Fruit fly (Drosophila melanogaster) whole organism, embryonic: ENCODE measurements around the gene Lztr1.
A peak's percentile ranks its signal among the peaks of the same experiment; 100 is the strongest.

Experiments
- Ada2b ChIP-seq: fragments of 200-800 bp; sonication (Bioruptor generic); IDR thresholded peaks from 2 replicates; pipeline ENCODE4 v1.3.6; 2022; ENCODE audit warnings: missing biosample characterization, missing genetic modification characterization
- Aef1 ChIP-seq: fragments of 200-800 bp; sonication (Bioruptor generic); IDR thresholded peaks from 3 replicates; pipeline ENCODE4 v1.3.6; 2022; ENCODE audit warnings: missing biosample characterization, missing genetic modification characterization
- CG11398 ChIP-seq: fragments of 200-800 bp; sonication (Bioruptor generic); optimal IDR thresholded peaks from 2 replicates; lab custom pipeline; 2016; ENCODE audit warnings: missing biosample characterization, missing genetic modification characterization
- CG13894 ChIP-seq: fragments of 200-800 bp; sonication (Bioruptor generic); optimal IDR thresholded peaks from 3 replicates; lab custom pipeline; 2018; ENCODE audit warnings: missing biosample characterization, mild to moderate bottlenecking, missing genetic modification characterization, moderate library complexity
- CG15514 ChIP-seq: fragments of 200-800 bp; sonication (Bioruptor generic); optimal IDR thresholded peaks from 3 replicates; lab custom pipeline; 2017; ENCODE audit warnings: missing biosample characterization, missing genetic modification characterization, mild to moderate bottlenecking, moderate library complexity, missing genetic modification reagents
- CG16863 ChIP-seq: fragments of 200-800 bp; sonication (Bioruptor generic); optimal IDR thresholded peaks from 3 replicates; lab custom pipeline; 2016; ENCODE audit warnings: missing biosample characterization, missing genetic modification characterization
- CG1792 ChIP-seq: fragments of 200-800 bp; sonication (Bioruptor generic); optimal IDR thresholded peaks from 2 replicates; lab custom pipeline; 2016; ENCODE audit warnings: missing biosample characterization, missing genetic modification characterization
- CG1832 ChIP-seq: fragments of 200-800 bp; sonication (Bioruptor generic); optimal IDR thresholded peaks from 2 replicates; lab custom pipeline; 2017; ENCODE audit warnings: missing biosample characterization, mild to moderate bottlenecking, missing genetic modification characterization, inconsistent platforms
- CG30431 ChIP-seq: fragments of 200-800 bp; sonication (Bioruptor generic); optimal IDR thresholded peaks from 2 replicates; lab custom pipeline; 2017; ENCODE audit warnings: missing biosample characterization, missing genetic modification characterization
- CG3163 ChIP-seq: fragments of 200-800 bp; sonication (Bioruptor generic); optimal IDR thresholded peaks from 3 replicates; lab custom pipeline; 2016; ENCODE audit warnings: missing biosample characterization, missing genetic modification characterization
- CG32532 ChIP-seq: fragments of 200-800 bp; sonication (Bioruptor generic); IDR thresholded peaks from 2 replicates; pipeline ENCODE4 v1.3.6; 2022; ENCODE audit warnings: missing biosample characterization, missing genetic modification characterization
- CG32767 ChIP-seq: fragments of 200-800 bp; sonication (Bioruptor generic); IDR thresholded peaks from 2 replicates; pipeline ENCODE4 v1.3.6; 2022; ENCODE audit warnings: missing biosample characterization, missing genetic modification characterization
- CG33213 ChIP-seq: fragments of 200-800 bp; sonication (Bioruptor generic); optimal IDR thresholded peaks from 3 replicates; lab custom pipeline; 2016; ENCODE audit warnings: missing biosample characterization, missing genetic modification characterization
- CG34224 ChIP-seq: fragments of 200-800 bp; sonication (Bioruptor generic); IDR thresholded peaks from 3 replicates; pipeline ENCODE4 v1.3.6; 2022; ENCODE audit warnings: missing biosample characterization, missing genetic modification characterization; ENCODE audit not compliant: partially characterized antibody
- CG34376 ChIP-seq: fragments of 200-800 bp; sonication (Bioruptor generic); optimal IDR thresholded peaks from 2 replicates; lab custom pipeline; 2018; ENCODE audit warnings: missing biosample characterization, mild to moderate bottlenecking, missing genetic modification characterization
- CG7839 ChIP-seq: fragments of 200-800 bp; sonication (Bioruptor generic); optimal IDR thresholded peaks from 3 replicates; lab custom pipeline; 2018; ENCODE audit warnings: missing biosample characterization, mild to moderate bottlenecking, missing genetic modification characterization, moderate library complexity
- CG9932 ChIP-seq: fragments of 200-800 bp; sonication (Bioruptor generic); IDR thresholded peaks from 2 replicates; pipeline ENCODE4 v1.3.6; 2022; ENCODE audit warnings: missing biosample characterization, missing genetic modification characterization
- Dad ChIP-seq: fragments of 200-800 bp; sonication (Bioruptor generic); optimal IDR thresholded peaks from 3 replicates; lab custom pipeline; 2016; ENCODE audit warnings: missing biosample characterization, missing genetic modification characterization
- Doc3 ChIP-seq: fragments of 200-800 bp; sonication (Bioruptor generic); IDR thresholded peaks from 3 replicates; pipeline ENCODE4 v1.3.6; 2022; ENCODE audit warnings: missing biosample characterization, missing genetic modification characterization; ENCODE audit not compliant: partially characterized antibody
- E2f1 ChIP-seq: fragments of 200-800 bp; sonication (Bioruptor generic); IDR thresholded peaks from 2 replicates; pipeline ENCODE4 v1.3.6; 2022; ENCODE audit warnings: missing biosample characterization, missing genetic modification characterization
- Fer3 ChIP-seq: fragments of 200-800 bp; sonication (Bioruptor generic); optimal IDR thresholded peaks from 2 replicates; lab custom pipeline; 2018; ENCODE audit warnings: missing biosample characterization, mild to moderate bottlenecking, missing genetic modification characterization, moderate library complexity
- GATAe ChIP-seq: fragments of 200-800 bp; sonication (Bioruptor generic); conservative IDR thresholded peaks from 2 replicates; pipeline ENCODE4 v1.3.6; 2022; ENCODE audit warnings: missing biosample characterization, missing genetic modification characterization
- H15 ChIP-seq: fragments of 200-800 bp; sonication (Bioruptor generic); IDR thresholded peaks from 3 replicates; pipeline ENCODE4 v1.3.6; 2022; ENCODE audit warnings: missing biosample characterization, missing genetic modification characterization
- HLH54F ChIP-seq: fragments of 200-800 bp; sonication (Bioruptor generic); optimal IDR thresholded peaks from 3 replicates; lab custom pipeline; 2016; ENCODE audit warnings: missing biosample characterization, missing genetic modification characterization
- HmgZ ChIP-seq: fragments of 200-800 bp; sonication (Bioruptor generic); optimal IDR thresholded peaks from 2 replicates; lab custom pipeline; 2018; ENCODE audit warnings: missing biosample characterization, mild to moderate bottlenecking, missing genetic modification characterization
- Hr39 ChIP-seq: fragments of >200 bp; optimal IDR thresholded peaks from 2 replicates; lab custom pipeline; 2017
- Jarid2 ChIP-seq: fragments of 200-800 bp; sonication (Bioruptor generic); optimal IDR thresholded peaks from 3 replicates; lab custom pipeline; 2017; ENCODE audit warnings: mild to moderate bottlenecking, missing biosample characterization, missing genetic modification reagents, missing genetic modification characterization
- NFAT ChIP-seq: fragments of 200-800 bp; sonication (Bioruptor generic); IDR thresholded peaks from 2 replicates; pipeline ENCODE4 v1.3.6; 2022; ENCODE audit warnings: missing biosample characterization, missing genetic modification characterization
- Optix ChIP-seq: fragments of 200-800 bp; sonication (Bioruptor generic); IDR thresholded peaks from 3 replicates; pipeline ENCODE4 v1.3.6; 2022; ENCODE audit warnings: missing biosample characterization, missing genetic modification characterization
- Rfx ChIP-seq: fragments of 200-800 bp; sonication (Bioruptor generic); IDR thresholded peaks from 2 replicates; pipeline ENCODE4 v1.3.6; 2022; ENCODE audit warnings: missing biosample characterization, missing genetic modification characterization
- Sox102F ChIP-seq: fragments of 200-800 bp; sonication (Bioruptor generic); optimal IDR thresholded peaks from 2 replicates; lab custom pipeline; 2018; ENCODE audit warnings: missing biosample characterization, mild to moderate bottlenecking, missing genetic modification characterization, moderate library complexity
- Trl ChIP-seq, 3 experiments: fragments of >200 bp in 2 of 3; fragments of 200-800 bp in 1 of 3; sonication (Bioruptor generic) in 1 of 3; optimal IDR thresholded peaks; 2 replicates in 1 of 3; 3 replicates in 2 of 3; lab custom pipeline; 2016 to 2017; ENCODE audit warnings: missing biosample characterization in 1 of 3, missing genetic modification characterization in 1 of 3
- al ChIP-seq: fragments of 200-800 bp; sonication (Bioruptor generic); IDR thresholded peaks from 2 replicates; pipeline ENCODE4 v1.3.6; 2022; ENCODE audit warnings: missing biosample characterization, missing genetic modification characterization
- ase ChIP-seq: fragments of 200-800 bp; sonication (Bioruptor generic); IDR thresholded peaks from 3 replicates; pipeline ENCODE4 v1.3.6; 2022; ENCODE audit warnings: missing biosample characterization, missing genetic modification characterization
- chm ChIP-seq: fragments of 200-800 bp; sonication (Bioruptor generic); IDR thresholded peaks from 2 replicates; pipeline ENCODE4 v1.3.6; 2022; ENCODE audit warnings: missing biosample characterization, missing genetic modification characterization
- crol ChIP-seq: fragments of 200-800 bp; sonication (Bioruptor generic); IDR thresholded peaks from 2 replicates; pipeline ENCODE4 v1.3.6; 2022; ENCODE audit warnings: missing biosample characterization, missing genetic modification characterization
- crp ChIP-seq, 2 experiments: fragments of 200-800 bp; sonication (Bioruptor generic); optimal IDR thresholded peaks; 2 replicates in 1 of 2; 3 replicates in 1 of 2; lab custom pipeline; 2017; ENCODE audit warnings: missing biosample characterization in 2 of 2, missing genetic modification characterization in 2 of 2, mild to moderate bottlenecking in 1 of 2, moderate library complexity in 1 of 2
- fd3F ChIP-seq: fragments of 200-800 bp; sonication (Bioruptor generic); optimal IDR thresholded peaks from 2 replicates; lab custom pipeline; 2018; ENCODE audit warnings: missing biosample characterization, mild to moderate bottlenecking, missing genetic modification characterization, moderate library complexity
- ftz-f1 ChIP-seq: fragments of 200-800 bp; sonication (Bioruptor generic); optimal IDR thresholded peaks from 2 replicates; lab custom pipeline; 2016; ENCODE audit warnings: missing biosample characterization, missing genetic modification characterization
- gro ChIP-seq: fragments of 200-800 bp; sonication (Bioruptor generic); optimal IDR thresholded peaks from 2 replicates; lab custom pipeline; 2016; ENCODE audit warnings: missing biosample characterization, missing genetic modification characterization
- gsb-n ChIP-seq: fragments of 200-800 bp; sonication (Bioruptor generic); optimal IDR thresholded peaks from 3 replicates; lab custom pipeline; 2018; ENCODE audit warnings: missing biosample characterization, mild to moderate bottlenecking, missing genetic modification characterization
- ken ChIP-seq: fragments of 200-800 bp; sonication (Bioruptor generic); IDR thresholded peaks from 3 replicates; pipeline ENCODE4 v1.3.6; 2022; ENCODE audit warnings: missing biosample characterization, missing genetic modification characterization
- lab ChIP-seq: fragments of 200-800 bp; sonication (Bioruptor generic); optimal IDR thresholded peaks from 3 replicates; lab custom pipeline; 2017; ENCODE audit warnings: missing biosample characterization, missing genetic modification characterization, mild to moderate bottlenecking, moderate library complexity, missing genetic modification reagents
- lola ChIP-seq, 3 experiments: fragments of >200 bp in 2 of 3; fragments of 200-800 bp in 1 of 3; sonication (Bioruptor generic) in 1 of 3; optimal IDR thresholded peaks; 2 replicates each; lab custom pipeline; 2017 to 2019; ENCODE audit warnings: missing biosample characterization in 3 of 3, missing genetic modification characterization in 3 of 3, mild to moderate bottlenecking in 1 of 3, moderate library complexity in 1 of 3
- lov ChIP-seq, 2 experiments: fragments of 200-800 bp in 1 of 2; fragments of >200 bp in 1 of 2; sonication (Bioruptor generic) in 1 of 2; IDR thresholded peaks in 1 of 2; optimal IDR thresholded peaks in 1 of 2; 2 replicates in 1 of 2; 3 replicates in 1 of 2; pipeline versions ENCODE4 v1.3.6 to Lab custom; 2017 to 2022; ENCODE audit warnings: missing biosample characterization in 1 of 2, missing genetic modification characterization in 1 of 2
- mam ChIP-seq: fragments of 200-800 bp; sonication (Bioruptor generic); optimal IDR thresholded peaks from 3 replicates; lab custom pipeline; 2016; ENCODE audit warnings: missing biosample characterization, missing genetic modification characterization
- pros ChIP-seq: fragments of 200-800 bp; sonication (Bioruptor generic); optimal IDR thresholded peaks from 3 replicates; lab custom pipeline; 2019; ENCODE audit warnings: missing biosample characterization, mild to moderate bottlenecking, missing genetic modification characterization, moderate library complexity
- sqz ChIP-seq: fragments of 200-800 bp; sonication (Bioruptor generic); optimal IDR thresholded peaks from 3 replicates; lab custom pipeline; 2018; ENCODE audit warnings: missing biosample characterization, mild to moderate bottlenecking, missing genetic modification characterization

Gene Lztr1

DNA sequence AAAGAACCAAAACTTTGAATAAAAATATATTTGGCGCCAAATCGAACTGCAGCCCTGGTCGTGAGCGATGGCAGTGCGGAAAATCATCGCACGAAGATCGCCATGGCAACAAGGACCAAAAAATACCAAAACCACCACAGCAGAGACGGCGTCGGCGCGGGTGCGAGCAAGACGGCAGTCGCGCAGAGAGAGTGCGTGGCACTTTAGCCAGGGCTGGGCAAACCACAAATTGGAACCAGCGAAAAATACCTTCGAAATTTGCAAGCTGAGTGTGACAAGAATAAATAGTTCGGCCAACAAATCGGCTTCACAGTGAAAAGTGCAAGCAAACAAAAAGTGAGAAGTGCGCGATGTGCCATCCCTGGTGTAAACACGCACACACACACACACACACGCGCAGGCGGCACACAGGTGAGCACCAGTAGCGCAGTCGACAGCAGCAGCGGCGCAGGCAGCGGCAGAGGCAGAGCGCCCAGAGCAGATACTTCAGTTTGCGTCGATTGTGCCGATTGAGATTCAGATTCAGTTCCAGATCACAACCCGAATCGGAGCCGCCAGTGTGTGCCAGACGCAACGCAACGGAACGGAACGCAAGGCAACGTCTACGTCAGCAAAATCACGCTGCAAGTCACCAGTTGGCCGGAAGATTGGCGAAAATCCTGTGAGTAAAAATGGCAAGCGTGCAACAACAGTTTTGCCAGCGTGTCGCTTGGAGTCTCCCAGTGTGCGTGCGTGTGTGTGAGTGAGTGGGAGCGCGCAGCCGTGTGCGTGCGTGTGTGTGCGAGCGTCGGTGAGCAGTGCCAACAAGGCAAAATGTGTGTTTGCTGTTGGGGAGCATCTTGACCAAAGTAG lies 7.9 kb upstream of the Lztr1 start, which contains the start of gene TRAM (continued):
- TF ChIP-seq Doc3 (GFP tag; lab: Robert Waterston, UW), result peak; percentile 60; the same call in 2 of the 3 replicates
- TF ChIP-seq Optix (GFP tag; lab: Robert Waterston, UW), result peak; percentile 99
- TF ChIP-seq CG34376 (GFP tag; lab: Kevin White, UChicago), result peak; percentile 99
- TF ChIP-seq CG15514 (GFP tag; lab: Kevin White, UChicago), result peak; percentile 98
- TF ChIP-seq GATAe (GFP tag; lab: Robert Waterston, UW), result peak; percentile 93
- peak; percentile 97 for TF ChIP-seq fd3F (GFP tag; lab: Kevin White, UChicago)
- peak; percentile 88 for TF ChIP-seq crol
- peak; percentile 98 for TF ChIP-seq Dad
- peak; percentile 99 for TF ChIP-seq chm
- peak; percentile 97 for TF ChIP-seq Hr39 (lab: Kevin White, UChicago)
- peak; percentile 98 for TF ChIP-seq CG7839
- TF ChIP-seq al (GFP tag; lab: Robert Waterston, UW), result peak; percentile 99
- TF ChIP-seq ftz-f1, result peak; percentile 78
- peak; percentile 99 for TF ChIP-seq CG9932
- peak; percentile 98 for TF ChIP-seq E2f1 (GFP tag; lab: Robert Waterston, UW)
- peak; percentile 100 for TF ChIP-seq CG32532 (GFP tag; lab: Robert Waterston, UW)
- peak; percentile 97 for TF ChIP-seq CG13894
- TF ChIP-seq CG1792 (GFP tag; lab: Kevin White, UChicago), result peak; percentile 97
- peak; percentile 99 for TF ChIP-seq mam
- TF ChIP-seq H15 (GFP tag; lab: Robert Waterston, UW), result peak; percentile 99
- peak; percentile 85 for TF ChIP-seq Jarid2 (GFP tag; lab: Kevin White, UChicago)
- peak; percentile 98 for TF ChIP-seq NFAT (GFP tag; lab: Robert Waterston, UW)
- TF ChIP-seq gro (GFP tag; lab: Kevin White, UChicago), result peak; percentile 98
- TF ChIP-seq CG16863 (GFP tag; lab: Kevin White, UChicago), result peak; percentile 99
- TF ChIP-seq CG34224 (GFP tag; lab: Robert Waterston, UW), result peak; percentile 68
- TF ChIP-seq lola (GFP tag; optimal IDR thresholded peaks at IDR 0.05; lab: Kevin White, UChicago), result peak in 1 of 3 experiments; percentile 98
- no peak for TF ChIP-seq lov (optimal IDR thresholded peaks at IDR 0.05; lab: Kevin White, UChicago)
- peak; percentile 99 for TF ChIP-seq lov (GFP tag; IDR thresholded peaks at IDR 0.05; lab: Robert Waterston, UW)
- peak; percentile 99 for TF ChIP-seq ase (GFP tag; lab: Robert Waterston, UW)
- peak; percentile 99 for TF ChIP-seq Aef1 (GFP tag; lab: Robert Waterston, UW)
- peak; percentile 100 for TF ChIP-seq ken (GFP tag; lab: Robert Waterston, UW)
- peak; percentile 98 for TF ChIP-seq CG11398 (GFP tag; lab: Kevin White, UChicago)
- TF ChIP-seq Sox102F (GFP tag; lab: Kevin White, UChicago), result peak; percentile 98
- TF ChIP-seq CG1832 (GFP tag; lab: Kevin White, UChicago), result peak; percentile 92
- TF ChIP-seq HmgZ, result peak; percentile 99
- peak; percentile 96 for TF ChIP-seq gsb-n (tag; lab: Kevin White, UChicago)
- TF ChIP-seq Fer3, result peak; percentile 97
- TF ChIP-seq Ada2b, result peak; percentile 98
- TF ChIP-seq lab (GFP tag; lab: Kevin White, UChicago), result peak; percentile 99
- TF ChIP-seq CG30431 (GFP tag; lab: Kevin White, UChicago), result peak; percentile 98
- TF ChIP-seq Trl (optimal IDR thresholded peaks at IDR 0.05; lab: Kevin White, UChicago), result peak; percentile 37 to 84
- peak; percentile 98 for TF ChIP-seq Trl (GFP tag; optimal IDR thresholded peaks at IDR 0.05; lab: Kevin White, UChicago)
- TF ChIP-seq HLH54F (GFP tag; lab: Kevin White, UChicago), result peak; percentile 98
- TF ChIP-seq pros (GFP tag; lab: Kevin White, UChicago), result peak; percentile 78
- peak; percentile 91 for TF ChIP-seq CG3163 (GFP tag; lab: Kevin White, UChicago)
- peak; percentile 98 for TF ChIP-seq CG33213 (GFP tag; lab: Kevin White, UChicago)
- TF ChIP-seq Rfx (GFP tag; lab: Robert Waterston, UW), result peak; percentile 99
- TF ChIP-seq sqz (GFP tag; lab: Kevin White, UChicago), result no peak
- peak; percentile 99 for TF ChIP-seq CG32767
- peak in 1 of 2 experiments; percentile 76 for TF ChIP-seq crp (GFP tag; optimal IDR thresholded peaks at IDR 0.05; lab: Kevin White, UChicago)
